Worm (Caenorhabditis elegans): ENCODE results near the gene gid-2.

- no peak for TF ChIP-seq lin-15B (tag; optimal IDR thresholded peaks at IDR 0.05)
- TF ChIP-seq mef-2 (tag; optimal IDR thresholded peaks at IDR 0.05), result no peak
- TF ChIP-seq unc-130 (tag; optimal IDR thresholded peaks at IDR 0.05), result no peak
These were observed 43.8 kb downstream of the gid-2 start, which contains the start of gene C43H6.6 for ce11 chrX:2394983-2395382.
